Fruit fly (Drosophila melanogaster) whole organism, embryonic: Measurements from ENCODE around the gene CG2145.

Source experiments
- Bteb2 ChIP-seq: fragments of 200-800 bp; sonication (Bioruptor generic); optimal IDR thresholded peaks from 2 replicates; lab custom pipeline; 2016; ENCODE audit warnings: missing biosample characterization, missing genetic modification characterization
- CG10267 ChIP-seq: fragments of 200-800 bp; sonication (Bioruptor generic); optimal IDR thresholded peaks from 2 replicates; lab custom pipeline; 2018; ENCODE audit warnings: missing biosample characterization, mild to moderate bottlenecking, missing genetic modification characterization, moderate library complexity
- CG11093 ChIP-seq: fragments of 200-800 bp; sonication (Bioruptor generic); IDR thresholded peaks from 3 replicates; pipeline ENCODE4 v1.3.6; 2022; ENCODE audit warnings: missing biosample characterization, missing genetic modification characterization
- CG1233 ChIP-seq: fragments of 200-800 bp; sonication (Bioruptor generic); optimal IDR thresholded peaks from 4 replicates; lab custom pipeline; 2018; ENCODE audit warnings: missing biosample characterization, mild to moderate bottlenecking, missing genetic modification characterization
- CG12769 ChIP-seq: fragments of 200-800 bp; sonication (Bioruptor generic); optimal IDR thresholded peaks from 2 replicates; lab custom pipeline; 2019; ENCODE audit warnings: missing biosample characterization, mild to moderate bottlenecking, missing genetic modification characterization, moderate library complexity
- CG15514 ChIP-seq: fragments of 200-800 bp; sonication (Bioruptor generic); optimal IDR thresholded peaks from 3 replicates; lab custom pipeline; 2017; ENCODE audit warnings: missing biosample characterization, missing genetic modification characterization, mild to moderate bottlenecking, moderate library complexity, missing genetic modification reagents
- CG17328 ChIP-seq: fragments of 200-800 bp; sonication (Bioruptor generic); IDR thresholded peaks from 2 replicates; pipeline ENCODE4 v1.3.6; 2022; ENCODE audit warnings: missing biosample characterization, missing genetic modification characterization
- CG17385 ChIP-seq: fragments of 200-800 bp; sonication (Bioruptor generic); optimal IDR thresholded peaks from 3 replicates; lab custom pipeline; 2018; ENCODE audit warnings: missing biosample characterization, mild to moderate bottlenecking, missing genetic modification characterization
- CG18619 ChIP-seq: fragments of 200-800 bp; sonication (Bioruptor generic); optimal IDR thresholded peaks from 3 replicates; lab custom pipeline; 2017; ENCODE audit warnings: missing biosample characterization, mild to moderate bottlenecking, missing genetic modification characterization
- CG2120 ChIP-seq: fragments of 200-800 bp; sonication (Bioruptor generic); optimal IDR thresholded peaks from 3 replicates; lab custom pipeline; 2016; ENCODE audit warnings: missing biosample characterization, missing genetic modification characterization
- CG30431 ChIP-seq: fragments of 200-800 bp; sonication (Bioruptor generic); optimal IDR thresholded peaks from 2 replicates; lab custom pipeline; 2017; ENCODE audit warnings: missing biosample characterization, missing genetic modification characterization
- CG31388 ChIP-seq: fragments of 200-800 bp; sonication (Bioruptor generic); optimal IDR thresholded peaks from 2 replicates; lab custom pipeline; 2016; ENCODE audit warnings: missing biosample characterization, missing genetic modification characterization
- CG4360 ChIP-seq: fragments of 200-800 bp; sonication (Bioruptor generic); IDR thresholded peaks from 2 replicates; pipeline ENCODE4 v1.3.6; 2022; ENCODE audit warnings: missing biosample characterization, missing genetic modification characterization
- CG4404 ChIP-seq: fragments of 200-800 bp; sonication (Bioruptor generic); IDR thresholded peaks from 2 replicates; pipeline ENCODE4 v1.3.6; 2022; ENCODE audit warnings: missing biosample characterization, missing genetic modification characterization
- CG4707 ChIP-seq: fragments of 200-800 bp; sonication (Bioruptor generic); optimal IDR thresholded peaks from 2 replicates; lab custom pipeline; 2018; ENCODE audit warnings: missing biosample characterization, mild to moderate bottlenecking, missing genetic modification characterization, moderate library complexity
- CG6654 ChIP-seq: fragments of 200-800 bp; sonication (Bioruptor generic); optimal IDR thresholded peaks from 2 replicates; lab custom pipeline; 2017; ENCODE audit warnings: missing biosample characterization, mild to moderate bottlenecking, missing genetic modification characterization
- CG8359 ChIP-seq: fragments of 200-800 bp; sonication (Bioruptor generic); optimal IDR thresholded peaks from 2 replicates; lab custom pipeline; 2017; ENCODE audit warnings: missing biosample characterization, mild to moderate bottlenecking, missing genetic modification characterization, borderline replicate concordance
- Chrac-16 ChIP-seq: fragments of 200-800 bp; sonication (Bioruptor generic); optimal IDR thresholded peaks from 3 replicates; lab custom pipeline; 2016; ENCODE audit warnings: missing biosample characterization, missing genetic modification characterization
- CoRest ChIP-seq: fragments of 200-800 bp; sonication (Bioruptor generic); optimal IDR thresholded peaks from 3 replicates; lab custom pipeline; 2018; ENCODE audit warnings: missing biosample characterization, mild to moderate bottlenecking, missing genetic modification characterization, moderate library complexity
- HLHmδ ChIP-seq: fragments of 200-800 bp; sonication (Bioruptor generic); optimal IDR thresholded peaks from 2 replicates; lab custom pipeline; 2018; ENCODE audit warnings: missing biosample characterization, mild to moderate bottlenecking, missing genetic modification characterization, moderate library complexity
- Jarid2 ChIP-seq: fragments of 200-800 bp; sonication (Bioruptor generic); optimal IDR thresholded peaks from 3 replicates; lab custom pipeline; 2017; ENCODE audit warnings: mild to moderate bottlenecking, missing biosample characterization, missing genetic modification reagents, missing genetic modification characterization
- Kr ChIP-seq: fragments of 200-800 bp; sonication (Bioruptor generic); optimal IDR thresholded peaks from 2 replicates; lab custom pipeline; 2017; ENCODE audit warnings: missing biosample characterization, mild to moderate bottlenecking, missing genetic modification characterization
- Myb ChIP-seq: fragments of 200-800 bp; sonication (Bioruptor generic); optimal IDR thresholded peaks from 2 replicates; lab custom pipeline; 2016; ENCODE audit warnings: missing biosample characterization, missing genetic modification characterization
- NC2α ChIP-seq: fragments of 200-800 bp; sonication (Bioruptor generic); optimal IDR thresholded peaks from 2 replicates; lab custom pipeline; 2016; ENCODE audit warnings: missing biosample characterization, missing genetic modification characterization
- NC2β ChIP-seq: fragments of 200-800 bp; sonication (Bioruptor generic); optimal IDR thresholded peaks from 2 replicates; lab custom pipeline; 2016; ENCODE audit warnings: missing biosample characterization, missing genetic modification characterization
- Stat92E ChIP-seq, 3 experiments: fragments of >200 bp in 2 of 3; fragments of 200-800 bp in 1 of 3; sonication (Bioruptor generic) in 1 of 3; optimal IDR thresholded peaks; 2 replicates each; lab custom pipeline; 2017 to 2019; ENCODE audit warnings: missing biosample characterization in 3 of 3, missing genetic modification characterization in 3 of 3, mild to moderate bottlenecking in 1 of 3, moderate library complexity in 1 of 3
- TFAM ChIP-seq: fragments of 200-800 bp; sonication (Bioruptor generic); optimal IDR thresholded peaks from 2 replicates; lab custom pipeline; 2017; ENCODE audit warnings: missing biosample characterization, missing genetic modification characterization, inconsistent platforms
- Trl ChIP-seq, 3 experiments: fragments of >200 bp in 2 of 3; fragments of 200-800 bp in 1 of 3; sonication (Bioruptor generic) in 1 of 3; optimal IDR thresholded peaks; 2 replicates in 1 of 3; 3 replicates in 2 of 3; lab custom pipeline; 2016 to 2017; ENCODE audit warnings: missing biosample characterization in 1 of 3, missing genetic modification characterization in 1 of 3
- btn ChIP-seq: fragments of 200-800 bp; sonication (Bioruptor generic); optimal IDR thresholded peaks from 2 replicates; lab custom pipeline; 2016; ENCODE audit warnings: missing biosample characterization, missing genetic modification characterization
- caup ChIP-seq: fragments of 200-800 bp; sonication (Bioruptor generic); optimal IDR thresholded peaks from 3 replicates; lab custom pipeline; 2017; ENCODE audit warnings: missing biosample characterization, mild to moderate bottlenecking, missing genetic modification characterization, moderate library complexity; ENCODE audit not compliant: severe bottlenecking
- cg ChIP-seq: fragments of 200-800 bp; sonication (Bioruptor generic); optimal IDR thresholded peaks from 3 replicates; lab custom pipeline; 2019; ENCODE audit warnings: missing biosample characterization, mild to moderate bottlenecking, missing genetic modification characterization, moderate library complexity
- crol ChIP-seq: fragments of 200-800 bp; sonication (Bioruptor generic); IDR thresholded peaks from 2 replicates; pipeline ENCODE4 v1.3.6; 2022; ENCODE audit warnings: missing biosample characterization, missing genetic modification characterization
- ems ChIP-seq: fragments of 200-800 bp; sonication (Bioruptor generic); optimal IDR thresholded peaks from 3 replicates; lab custom pipeline; 2016; ENCODE audit warnings: missing biosample characterization, missing genetic modification characterization
- fd102C ChIP-seq: fragments of 200-800 bp; sonication (Bioruptor generic); optimal IDR thresholded peaks from 2 replicates; lab custom pipeline; 2018; ENCODE audit warnings: missing biosample characterization, mild to moderate bottlenecking, missing genetic modification characterization, moderate library complexity
- fd3F ChIP-seq: fragments of 200-800 bp; sonication (Bioruptor generic); optimal IDR thresholded peaks from 2 replicates; lab custom pipeline; 2018; ENCODE audit warnings: missing biosample characterization, mild to moderate bottlenecking, missing genetic modification characterization, moderate library complexity
- fd64A ChIP-seq: fragments of 200-800 bp; sonication (Bioruptor generic); optimal IDR thresholded peaks from 3 replicates; lab custom pipeline; 2018; ENCODE audit warnings: missing biosample characterization, mild to moderate bottlenecking, missing genetic modification characterization
- gsb-n ChIP-seq: fragments of 200-800 bp; sonication (Bioruptor generic); optimal IDR thresholded peaks from 3 replicates; lab custom pipeline; 2018; ENCODE audit warnings: missing biosample characterization, mild to moderate bottlenecking, missing genetic modification characterization
- her ChIP-seq: fragments of 200-800 bp; sonication (Bioruptor generic); optimal IDR thresholded peaks from 2 replicates; lab custom pipeline; 2016; ENCODE audit warnings: missing biosample characterization, missing genetic modification characterization
- org-1 ChIP-seq: fragments of 200-800 bp; sonication (Bioruptor generic); optimal IDR thresholded peaks from 2 replicates; lab custom pipeline; 2017; ENCODE audit warnings: missing biosample characterization, missing genetic modification characterization
- p53 ChIP-seq: fragments of 200-800 bp; sonication (Bioruptor generic); optimal IDR thresholded peaks from 2 replicates; lab custom pipeline; 2016; ENCODE audit warnings: missing biosample characterization, missing genetic modification characterization
- pb ChIP-seq: fragments of 200-800 bp; sonication (Bioruptor generic); optimal IDR thresholded peaks from 3 replicates; lab custom pipeline; 2016; ENCODE audit warnings: missing biosample characterization, missing genetic modification characterization
- peb ChIP-seq: fragments of 200-800 bp; sonication (Bioruptor generic); IDR thresholded peaks from 2 replicates; pipeline ENCODE4 v1.3.6; 2022; ENCODE audit warnings: missing biosample characterization, missing genetic modification characterization
- prd ChIP-seq, 3 experiments: fragments of >200 bp in 2 of 3; fragments of 200-800 bp in 1 of 3; sonication (Bioruptor generic) in 1 of 3; optimal IDR thresholded peaks in 2 of 3; IDR thresholded peaks in 1 of 3; 2 replicates in 2 of 3; 3 replicates in 1 of 3; pipeline versions ENCODE4 v1.3.6 to Lab custom; 2017 to 2022; ENCODE audit warnings: missing biosample characterization in 1 of 3, missing genetic modification characterization in 1 of 3
- pros ChIP-seq: fragments of 200-800 bp; sonication (Bioruptor generic); optimal IDR thresholded peaks from 3 replicates; lab custom pipeline; 2019; ENCODE audit warnings: missing biosample characterization, mild to moderate bottlenecking, missing genetic modification characterization, moderate library complexity
- sd ChIP-seq: fragments of 200-800 bp; sonication (Bioruptor generic); optimal IDR thresholded peaks from 3 replicates; lab custom pipeline; 2018; ENCODE audit warnings: missing biosample characterization, mild to moderate bottlenecking, missing genetic modification characterization, moderate library complexity
- so ChIP-seq: fragments of 200-800 bp; sonication (Bioruptor generic); IDR thresholded peaks from 3 replicates; pipeline ENCODE4 v1.3.6; 2022; ENCODE audit warnings: missing biosample characterization, missing genetic modification characterization
- sqz ChIP-seq: fragments of 200-800 bp; sonication (Bioruptor generic); optimal IDR thresholded peaks from 3 replicates; lab custom pipeline; 2018; ENCODE audit warnings: missing biosample characterization, mild to moderate bottlenecking, missing genetic modification characterization
- tgo ChIP-seq: fragments of 200-800 bp; sonication (Bioruptor generic); IDR thresholded peaks from 3 replicates; pipeline ENCODE4 v1.3.6; 2022; ENCODE audit warnings: missing biosample characterization, missing genetic modification characterization
- wdn ChIP-seq: fragments of 200-800 bp; sonication (Bioruptor generic); IDR thresholded peaks from 2 replicates; pipeline ENCODE4 v1.3.6; 2022; ENCODE audit warnings: missing biosample characterization, missing genetic modification characterization
- zen2 ChIP-seq: fragments of 200-800 bp; sonication (Bioruptor generic); IDR thresholded peaks from 3 replicates; pipeline ENCODE4 v1.3.6; 2022; ENCODE audit warnings: missing biosample characterization, missing genetic modification characterization; ENCODE audit not compliant: partially characterized antibody

Gene CG2145

dm6 chrX:10932300-10932699, 5.1 kb downstream of the CG2145 start (continued):
- TF ChIP-seq cg (GFP tag; lab: Kevin White, UChicago), result peak; percentile 56
- no peak for TF ChIP-seq CG10267 (tag; lab: Kevin White, UChicago)
- TF ChIP-seq gsb-n, result no peak
- no peak for TF ChIP-seq btn (GFP tag; lab: Kevin White, UChicago)
- peak; percentile 41 for TF ChIP-seq sd (tag; lab: Kevin White, UChicago)
- no peak for TF ChIP-seq TFAM (GFP tag; lab: Kevin White, UChicago)
- no peak for TF ChIP-seq tgo (GFP tag; lab: Robert Waterston, UW)
- TF ChIP-seq CG2120 (GFP tag; lab: Kevin White, UChicago), result no peak
- peak; percentile 26 for TF ChIP-seq sqz
- no peak for TF ChIP-seq Jarid2 (GFP tag; lab: Kevin White, UChicago)
- no peak for TF ChIP-seq pb
- no peak for TF ChIP-seq p53 (GFP tag; lab: Kevin White, UChicago)
- TF ChIP-seq CoRest (tag; lab: Kevin White, UChicago), result no peak
- TF ChIP-seq CG17328 (GFP tag; lab: Robert Waterston, UW), result no peak
- TF ChIP-seq Trl (optimal IDR thresholded peaks at IDR 0.05; lab: Kevin White, UChicago), result no peak
- TF ChIP-seq Trl (GFP tag; optimal IDR thresholded peaks at IDR 0.05; lab: Kevin White, UChicago), result no peak
- no peak for TF ChIP-seq Kr
- TF ChIP-seq HLHmδ (GFP tag; lab: Kevin White, UChicago), result no peak
- TF ChIP-seq fd64A (GFP tag; lab: Kevin White, UChicago), result no peak
- TF ChIP-seq her, result no peak
- TF ChIP-seq Myb (GFP tag; lab: Kevin White, UChicago), result no peak
- no peak for TF ChIP-seq wdn (GFP tag; lab: Robert Waterston, UW)
- no peak for TF ChIP-seq CG1233 (GFP tag; lab: Kevin White, UChicago)
- no peak for TF ChIP-seq CG31388 (GFP tag; lab: Kevin White, UChicago)
- TF ChIP-seq CG4404 (GFP tag; lab: Robert Waterston, UW), result no peak
- TF ChIP-seq caup (GFP tag; lab: Kevin White, UChicago), result no peak
- TF ChIP-seq CG4707 (GFP tag; lab: Kevin White, UChicago), result no peak
- no peak for TF ChIP-seq CG8359
- no peak for TF ChIP-seq so (GFP tag; lab: Robert Waterston, UW)
- no peak for TF ChIP-seq ems (GFP tag; lab: Kevin White, UChicago)
- no peak for TF ChIP-seq CG17385 (GFP tag; lab: Kevin White, UChicago)
- no peak for TF ChIP-seq peb (GFP tag; lab: Robert Waterston, UW)
- peak; percentile 29 for TF ChIP-seq pros
- TF ChIP-seq fd3F (GFP tag; lab: Kevin White, UChicago), result no peak
- no peak for TF ChIP-seq CG18619 (GFP tag; lab: Kevin White, UChicago)
- no peak for TF ChIP-seq zen2 (GFP tag; lab: Robert Waterston, UW)
- TF ChIP-seq Chrac-16 (GFP tag; lab: Kevin White, UChicago), result no peak
- no peak for TF ChIP-seq Stat92E (GFP tag; optimal IDR thresholded peaks at IDR 0.05; lab: Kevin White, UChicago)
- TF ChIP-seq CG11093 (GFP tag; lab: Robert Waterston, UW), result no peak
- TF ChIP-seq CG30431 (GFP tag; lab: Kevin White, UChicago), result no peak
- peak; percentile 56 for TF ChIP-seq crol (GFP tag; lab: Robert Waterston, UW)
- TF ChIP-seq prd (optimal IDR thresholded peaks at IDR 0.05; lab: Kevin White, UChicago), result no peak
- no peak for TF ChIP-seq prd (GFP tag; IDR thresholded peaks at IDR 0.05; lab: Robert Waterston, UW)
- no peak for TF ChIP-seq NC2β (GFP tag; lab: Kevin White, UChicago)
- TF ChIP-seq Bteb2 (GFP tag; lab: Kevin White, UChicago), result no peak
- TF ChIP-seq CG6654, result no peak
- no peak for TF ChIP-seq NC2α
- TF ChIP-seq org-1 (GFP tag; lab: Kevin White, UChicago), result no peak
- TF ChIP-seq CG15514 (GFP tag; lab: Kevin White, UChicago), result no peak
- no peak for TF ChIP-seq fd102C (GFP tag; lab: Kevin White, UChicago)
- TF ChIP-seq CG4360 (GFP tag; lab: Robert Waterston, UW), result no peak
- TF ChIP-seq CG12769 (tag; lab: Kevin White, UChicago), result peak; percentile 35
